Worm (Caenorhabditis elegans): Measurements from ENCODE around the gene R10D12.13.

Gene R10D12.13

ce11 chrV:13960916-13961315, 1.3 kb upstream of the R10D12.13 start, which contains the start of gene srh-24:
TSS of gene srh-24 (minus strand) at chrV:13961016.
- TF ChIP-seq ceh-79 (tag; optimal IDR thresholded peaks at IDR 0.05), result no peak
- TF ChIP-seq egl-44 (GFP tag; IDR thresholded peaks at IDR 0.05), result 0 out of 2 replicates have a peak, but pooled peaks have one; percentile 14

ce11 chrV:13963279-13963976, 1.2 kb downstream of the R10D12.13 start, which contains the start of gene sao-1:
TSS of gene sao-1 (plus strand) at chrV:13963926.
- TF ChIP-seq Y79H2A.3 (GFP tag; conservative IDR thresholded peaks at IDR 0.05), result 0 out of 2 replicates have a peak, but pooled peaks have one; percentile 22
- no peak for TF ChIP-seq atf-7 (tag; optimal IDR thresholded peaks at IDR 0.05)

ce11 chrV:13980807-13981206, 18.6 kb downstream of the R10D12.13 start, which contains the start of gene eol-1:
TSS of gene eol-1 (minus strand) at chrV:13980907.
- no peak for TF ChIP-seq ceh-91 (GFP tag; IDR thresholded peaks at IDR 0.05)
- TF ChIP-seq ceh-58 (GFP tag; IDR thresholded peaks at IDR 0.05), result no peak
- no peak for TF ChIP-seq ekl-4 (GFP tag; IDR thresholded peaks at IDR 0.05)
- TF ChIP-seq dpff-1 (tag; optimal IDR thresholded peaks at IDR 0.05), result no peak
- no peak for TF ChIP-seq F39B2.1 (GFP tag; IDR thresholded peaks at IDR 0.05)
- no peak for TF ChIP-seq mes-4 (tag; optimal IDR thresholded peaks at IDR 0.05)
- TF ChIP-seq hlh-26 (GFP tag; conservative IDR thresholded peaks at IDR 0.05), result no peak
- no peak for TF ChIP-seq lsy-27 (tag; optimal IDR thresholded peaks at IDR 0.05; ENCODE audit: borderline replicate concordance, insufficient read depth)
- TF ChIP-seq somi-1 (GFP tag; optimal IDR thresholded peaks at IDR 0.05), result no peak
- no peak for TF ChIP-seq B0261.1 (tag; optimal IDR thresholded peaks at IDR 0.05)
- no peak for TF ChIP-seq lag-1 (GFP tag; IDR thresholded peaks at IDR 0.05)

ce11 chrV:13981677-13982076, 19.5 kb downstream of the R10D12.13 start:
- TF ChIP-seq B0261.1 (tag; optimal IDR thresholded peaks at IDR 0.05) (no peak), ceh-91 (GFP tag; IDR thresholded peaks at IDR 0.05) (no peak), F49E8.2 (tag; optimal IDR thresholded peaks at IDR 0.05; ENCODE audit: insufficient read depth) (no peak), C06A6.2 (GFP tag; conservative IDR thresholded peaks at IDR 0.05) (no peak), B0035.1 (tag; optimal IDR thresholded peaks at IDR 0.05) (no peak), hrde-1 (tag; optimal IDR thresholded peaks at IDR 0.05; ENCODE audit: borderline replicate concordance) (no peak), mel-28 (tag; optimal IDR thresholded peaks at IDR 0.05; ENCODE audit: borderline replicate concordance) (no peak), let-607 (tag; optimal IDR thresholded peaks at IDR 0.05) (no peak), hsf-1 (GFP tag; IDR thresholded peaks at IDR 0.05) (no peak), madf-8 (GFP tag; conservative IDR thresholded peaks at IDR 0.05) (no peak), B0336.3 (GFP tag; IDR thresholded peaks at IDR 0.05) (no peak), Y53F4B.3 (GFP tag; IDR thresholded peaks at IDR 0.05) (no peak), snpc-3.4 (tag; optimal IDR thresholded peaks at IDR 0.05) (no peak), T26A5.8 (tag; optimal IDR thresholded peaks at IDR 0.05) (no peak), rpc-1 (optimal IDR thresholded peaks at IDR 0.05) (no peak), rpc-1 (tag; optimal IDR thresholded peaks at IDR 0.05) (no peak)

- TF ChIP-seq zfh-2 (GFP tag; conservative IDR thresholded peaks at IDR 0.05) (no peak), ztf-25 (GFP tag; IDR thresholded peaks at IDR 0.05) (no peak), cebp-1 (GFP tag; IDR thresholded peaks at IDR 0.05) (no peak), cebp-1 (tag; optimal IDR thresholded peaks at IDR 0.05) (no peak), lin-35 (GFP tag; optimal IDR thresholded peaks at IDR 0.05) (no peak), attf-3 (GFP tag; conservative IDR thresholded peaks at IDR 0.05) (no peak), Y56A3A.18 (GFP tag; IDR thresholded peaks at IDR 0.05) (no peak), pbrm-1 (GFP tag; IDR thresholded peaks at IDR 0.05) (no peak), B0035.1 (tag; optimal IDR thresholded peaks at IDR 0.05) (no peak), ceh-100 (GFP tag; IDR thresholded peaks at IDR 0.05) (no peak), rcor-1 (GFP tag; IDR thresholded peaks at IDR 0.05) (no peak), ceh-27 (GFP tag; optimal IDR thresholded peaks at IDR 0.05) (no peak), snpc-3.4 (tag; optimal IDR thresholded peaks at IDR 0.05) (no peak), ztf-26 (tag; optimal IDR thresholded peaks at IDR 0.05) (no peak), Y67H2A.10 (GFP tag; conservative IDR thresholded peaks at IDR 0.05) (no peak)
These were observed 22.6 kb downstream of the R10D12.13 start, which contains the start of gene end-1 for ce11 chrV:13984828-13985227. TSS of gene end-1 (plus strand) at chrV:13985128.

Data from whole organism, young adult.